Fruit fly (Drosophila melanogaster) Kc167 (cell line): ENCODE results near the gene mbo.

Experiments
- Myc ChIP-seq: fragments of >200 bp; optimal IDR thresholded peaks from 2 replicates; lab custom pipeline; 2017; ENCODE audit warnings: missing external identifiers
- Sin3A ChIP-seq: fragments of >200 bp; optimal IDR thresholded peaks from 2 replicates; lab custom pipeline; 2018; ENCODE audit warnings: missing external identifiers
- h ChIP-seq: fragments of >200 bp; optimal IDR thresholded peaks from 3 replicates; lab custom pipeline; 2018; ENCODE audit warnings: missing external identifiers
- insv ChIP-seq: fragments of >200 bp; optimal IDR thresholded peaks from 3 replicates; lab custom pipeline; 2018; ENCODE audit warnings: missing external identifiers
- ttk ChIP-seq: sonication (Bioruptor generic); optimal IDR thresholded peaks from 2 replicates; lab custom pipeline; 2017; ENCODE audit warnings: missing external identifiers

- TF ChIP-seq Sin3A, result no peak
- no peak for TF ChIP-seq insv (lab: Kevin White, UChicago)
- no peak for TF ChIP-seq ttk (lab: Kevin White, UChicago)
- TF ChIP-seq h (lab: Kevin White, UChicago), result no peak
- TF ChIP-seq Myc (lab: Kevin White, UChicago), result no peak
Observed at dm6 chr3R:12701994-12702494, 23.2 kb upstream of the mbo start.
